Worm (Caenorhabditis elegans): ENCODE data around the gene sre-4.
"Not testable (repeated sequence)": the region's sequence is repeated elsewhere in the genome, so short reads cannot be mapped to it uniquely, and the experiment has no call there.

sre-4 gene

DNA sequence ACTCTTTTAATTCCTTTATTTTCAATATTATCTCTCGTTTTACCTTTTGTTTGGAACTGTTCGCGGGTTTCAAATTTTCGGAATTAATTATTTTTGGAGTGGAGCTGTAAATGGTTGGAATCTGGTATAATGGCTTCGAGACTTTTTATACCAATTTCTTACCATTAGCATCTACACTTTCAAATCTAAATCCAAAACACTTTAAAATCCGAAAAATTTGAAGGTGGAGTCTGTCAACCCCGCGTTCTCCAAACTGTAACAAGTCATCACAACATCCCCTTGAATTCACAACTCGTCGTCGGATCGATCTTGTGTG lies 27.2 kb downstream of the sre-4 start, which contains the start of gene nhr-97:
Gene nhr-97 (plus strand): TSS at position 217 of the 316 bp plus-strand sequence.
- TF ChIP-seq flt-1 (GFP tag; IDR thresholded peaks at IDR 0.05) (no peak), klf-2 (GFP tag; conservative IDR thresholded peaks at IDR 0.05) (no peak), ref-1 (GFP tag; conservative IDR thresholded peaks at IDR 0.05) (no peak), ztf-29 (GFP tag; IDR thresholded peaks at IDR 0.05) (no peak), tab-1 (GFP tag; IDR thresholded peaks at IDR 0.05) (no peak), ztf-23 (GFP tag; IDR thresholded peaks at IDR 0.05) (no peak), T22C8.4 (GFP tag; IDR thresholded peaks at IDR 0.05) (no peak), cog-1 (tag; optimal IDR thresholded peaks at IDR 0.05) (no peak), med-1 (GFP tag; optimal IDR thresholded peaks at IDR 0.05; ENCODE audit: insufficient read depth) (no peak)

DNA sequence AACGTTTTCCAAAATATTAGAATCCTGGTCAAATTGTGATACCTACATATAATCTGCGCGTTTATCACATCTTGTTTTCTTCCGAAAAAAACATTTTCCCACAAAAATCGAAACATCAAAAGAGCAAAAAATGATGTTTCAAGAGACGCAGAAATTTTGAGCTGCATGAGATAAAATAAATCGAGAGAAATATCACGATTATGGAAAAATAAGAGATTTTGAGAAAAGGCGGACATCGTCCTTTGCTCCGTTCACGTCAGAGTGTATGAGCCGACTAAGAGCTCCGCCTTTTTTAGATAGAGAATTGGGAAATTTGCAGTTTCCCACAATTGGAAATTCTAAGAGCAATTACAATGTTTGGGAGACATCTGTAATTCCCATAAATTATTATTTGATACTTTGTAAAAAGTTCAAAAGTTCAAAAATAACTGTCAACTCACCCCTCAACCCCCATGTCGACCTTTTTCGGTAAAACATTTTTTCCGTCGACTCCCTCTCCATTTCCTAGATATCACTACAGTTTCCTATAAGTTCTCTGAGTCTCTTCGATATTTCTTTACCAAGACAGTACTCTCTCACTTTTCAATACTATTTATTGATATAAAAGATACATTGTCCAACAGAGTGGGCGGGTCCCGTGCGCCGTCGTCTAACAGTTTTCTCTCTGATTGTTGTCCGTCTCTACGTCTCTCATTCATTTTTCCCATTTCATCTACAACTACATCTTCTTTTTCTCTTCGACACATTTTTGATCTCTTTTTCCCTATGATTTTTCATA lies 27.8 kb downstream of the sre-4 start:
- TF ChIP-seq T22C8.4 (GFP tag; IDR thresholded peaks at IDR 0.05) = no peak
- no peak for TF ChIP-seq med-1 (GFP tag; optimal IDR thresholded peaks at IDR 0.05; ENCODE audit: insufficient read depth)
- TF ChIP-seq ztf-29 (GFP tag; IDR thresholded peaks at IDR 0.05) = no peak
- TF ChIP-seq klf-2 (GFP tag; conservative IDR thresholded peaks at IDR 0.05) = no peak
- no peak for TF ChIP-seq ztf-23 (GFP tag; IDR thresholded peaks at IDR 0.05)
- no peak for TF ChIP-seq tab-1 (GFP tag; IDR thresholded peaks at IDR 0.05)
- TF ChIP-seq ref-1 (GFP tag; conservative IDR thresholded peaks at IDR 0.05) = no peak
- TF ChIP-seq flt-1 (GFP tag; IDR thresholded peaks at IDR 0.05) = no peak
- no peak for TF ChIP-seq cog-1 (tag; optimal IDR thresholded peaks at IDR 0.05)

- TF ChIP-seq med-1 (GFP tag; optimal IDR thresholded peaks at IDR 0.05; ENCODE audit: insufficient read depth) = no peak
- no peak for TF ChIP-seq cog-1 (tag; optimal IDR thresholded peaks at IDR 0.05)
- TF ChIP-seq ztf-29 (GFP tag; IDR thresholded peaks at IDR 0.05) = no peak
- no peak for TF ChIP-seq flt-1 (GFP tag; IDR thresholded peaks at IDR 0.05)
- TF ChIP-seq ztf-23 (GFP tag; IDR thresholded peaks at IDR 0.05) = no peak
- TF ChIP-seq klf-2 (GFP tag; conservative IDR thresholded peaks at IDR 0.05) = no peak
- TF ChIP-seq ref-1 (GFP tag; conservative IDR thresholded peaks at IDR 0.05) = no peak
- TF ChIP-seq tab-1 (GFP tag; IDR thresholded peaks at IDR 0.05) = no peak
- TF ChIP-seq T22C8.4 (GFP tag; IDR thresholded peaks at IDR 0.05) = no peak
Measured at ce11 chrIV:9755713-9756112, 28.9 kb downstream of the sre-4 start.

DNA sequence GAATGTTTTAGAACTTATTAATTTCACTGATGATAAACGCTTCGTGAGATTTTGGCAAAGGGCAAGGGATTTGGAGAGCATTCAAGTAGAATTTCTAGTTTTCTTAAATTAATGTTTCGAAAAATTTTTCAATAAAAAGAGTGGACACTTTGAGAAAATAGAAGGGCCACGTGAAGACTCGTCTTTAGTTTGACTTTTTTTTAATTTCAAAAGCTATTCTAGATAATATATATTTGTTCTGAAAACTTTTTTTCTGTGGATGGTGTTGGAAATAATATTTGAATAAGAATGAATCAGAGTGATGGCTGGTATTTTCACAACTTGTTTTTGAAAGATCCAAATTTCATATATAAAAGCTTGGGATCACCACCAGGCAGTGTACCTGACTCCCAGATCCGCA lies 36.2 kb downstream of the sre-4 start, which contains the start of gene C28D4.8:
Gene C28D4.8 (minus strand): TSS at position 101 of the 400 bp plus-strand sequence.
- no peak for TF ChIP-seq T22C8.4 (GFP tag; IDR thresholded peaks at IDR 0.05)
- TF ChIP-seq ref-1 (GFP tag; conservative IDR thresholded peaks at IDR 0.05) = no peak
- TF ChIP-seq klf-2 (GFP tag; conservative IDR thresholded peaks at IDR 0.05) = no peak
- TF ChIP-seq ztf-23 (GFP tag; IDR thresholded peaks at IDR 0.05) = no peak
- TF ChIP-seq flt-1 (GFP tag; IDR thresholded peaks at IDR 0.05) = no peak

- TF ChIP-seq klf-2 (GFP tag; conservative IDR thresholded peaks at IDR 0.05) = no peak
- TF ChIP-seq tab-1 (GFP tag; IDR thresholded peaks at IDR 0.05) = no peak
- TF ChIP-seq ztf-23 (GFP tag; IDR thresholded peaks at IDR 0.05) = no peak
- TF ChIP-seq T22C8.4 (GFP tag; IDR thresholded peaks at IDR 0.05) = no peak
- TF ChIP-seq flt-1 (GFP tag; IDR thresholded peaks at IDR 0.05) = no peak
Measured at ce11 chrIV:9746762-9747161, 37.8 kb downstream of the sre-4 start, which contains the start of gene C28D4.5. C28D4.5 (minus strand) TSS chrIV:9746862.

DNA sequence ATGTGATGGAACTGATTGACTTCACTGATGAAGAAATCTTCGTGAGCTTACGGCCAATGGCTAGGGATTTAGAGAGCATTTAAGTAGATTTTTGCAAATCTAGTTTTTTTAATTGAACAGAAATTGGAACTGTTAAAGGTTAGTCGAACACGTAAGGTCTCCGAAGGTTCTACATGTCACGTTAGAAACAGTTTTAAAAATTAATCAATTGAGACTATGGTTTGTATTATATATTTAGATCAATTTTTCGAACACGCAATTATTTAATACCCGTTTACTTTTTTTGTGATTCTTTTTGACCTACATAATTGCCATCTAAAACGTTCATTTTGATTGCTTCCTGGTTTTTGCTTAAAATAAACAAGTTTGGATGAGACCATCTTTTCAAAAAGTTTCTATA lies 39.7 kb downstream of the sre-4 start, which contains the start of gene C28D4.4:
Gene C28D4.4 (minus strand): TSS at position 101 of the 400 bp plus-strand sequence.
- TF ChIP-seq med-1 (GFP tag; optimal IDR thresholded peaks at IDR 0.05; ENCODE audit: insufficient read depth) (no peak), tab-1 (GFP tag; IDR thresholded peaks at IDR 0.05) (no peak), ztf-23 (GFP tag; IDR thresholded peaks at IDR 0.05) (no peak), cog-1 (tag; optimal IDR thresholded peaks at IDR 0.05) (no peak), ztf-29 (GFP tag; IDR thresholded peaks at IDR 0.05) (no peak), ref-1 (GFP tag; conservative IDR thresholded peaks at IDR 0.05) (no peak), klf-2 (GFP tag; conservative IDR thresholded peaks at IDR 0.05) (no peak), flt-1 (GFP tag; IDR thresholded peaks at IDR 0.05) (no peak), T22C8.4 (GFP tag; IDR thresholded peaks at IDR 0.05) (no peak)

ce11 chrIV:9742883-9743282 lies 41.7 kb downstream of the sre-4 start, which contains the start of gene C28D4.7:
C28D4.7 (minus strand) TSS chrIV:9743147.
- TF ChIP-seq flt-1 (GFP tag; IDR thresholded peaks at IDR 0.05) = no peak
- TF ChIP-seq tab-1 (GFP tag; IDR thresholded peaks at IDR 0.05) = no peak
- TF ChIP-seq med-1 (GFP tag; optimal IDR thresholded peaks at IDR 0.05; ENCODE audit: insufficient read depth) = no peak
- no peak for TF ChIP-seq ref-1 (GFP tag; conservative IDR thresholded peaks at IDR 0.05)
- TF ChIP-seq klf-2 (GFP tag; conservative IDR thresholded peaks at IDR 0.05) = no peak
- no peak for TF ChIP-seq ztf-29 (GFP tag; IDR thresholded peaks at IDR 0.05)
- no peak for TF ChIP-seq T22C8.4 (GFP tag; IDR thresholded peaks at IDR 0.05)
- TF ChIP-seq cog-1 (tag; optimal IDR thresholded peaks at IDR 0.05) = no peak
- no peak for TF ChIP-seq ztf-23 (GFP tag; IDR thresholded peaks at IDR 0.05)

ce11 chrIV:9740851-9741549 lies 43.6 kb downstream of the sre-4 start, which contains the start of gene gln-6:
gln-6 (minus strand) TSS chrIV:9740901.
- TF ChIP-seq flt-1, ztf-29, tab-1 (GFP tag; IDR thresholded peaks at IDR 0.05): not testable (repeated sequence)

- TF ChIP-seq ref-1 (GFP tag; conservative IDR thresholded peaks at IDR 0.05) (no peak), tab-1 (GFP tag; IDR thresholded peaks at IDR 0.05) (no peak), T22C8.4 (GFP tag; IDR thresholded peaks at IDR 0.05) (no peak), klf-2 (GFP tag; conservative IDR thresholded peaks at IDR 0.05) (no peak), med-1 (GFP tag; optimal IDR thresholded peaks at IDR 0.05; ENCODE audit: insufficient read depth) (no peak), flt-1 (GFP tag; IDR thresholded peaks at IDR 0.05) (no peak), ztf-23 (GFP tag; IDR thresholded peaks at IDR 0.05) (no peak), ztf-29 (GFP tag; IDR thresholded peaks at IDR 0.05) (no peak), cog-1 (tag; optimal IDR thresholded peaks at IDR 0.05) (no peak)
Measured at ce11 chrIV:9739001-9739400, 45.6 kb downstream of the sre-4 start.

Measured in whole organism, midembryonic.